Fruit fly (Drosophila melanogaster): ENCODE measurements around the gene TotB.

TotB gene

DNA sequence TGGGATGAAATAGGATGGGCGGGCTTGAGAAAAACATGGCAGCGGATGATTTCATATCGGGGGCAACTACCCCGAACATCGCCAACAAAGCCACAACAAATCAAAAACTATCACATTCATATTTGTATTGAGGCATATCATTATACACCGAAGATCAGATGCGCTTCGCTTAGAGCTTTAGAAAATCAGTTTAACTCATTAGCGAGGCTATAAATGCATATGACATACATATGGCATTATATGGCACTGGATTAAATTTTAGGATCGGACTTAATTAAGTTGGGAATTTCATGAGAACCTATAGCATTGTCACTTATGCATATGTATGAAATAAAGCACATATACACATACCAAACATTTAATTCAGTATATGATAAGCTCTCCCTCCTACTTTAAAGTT, 27.4 kb upstream of the TotB start:
- TF ChIP-seq noc (tag; optimal IDR thresholded peaks at IDR 0.05) = no peak

DNA sequence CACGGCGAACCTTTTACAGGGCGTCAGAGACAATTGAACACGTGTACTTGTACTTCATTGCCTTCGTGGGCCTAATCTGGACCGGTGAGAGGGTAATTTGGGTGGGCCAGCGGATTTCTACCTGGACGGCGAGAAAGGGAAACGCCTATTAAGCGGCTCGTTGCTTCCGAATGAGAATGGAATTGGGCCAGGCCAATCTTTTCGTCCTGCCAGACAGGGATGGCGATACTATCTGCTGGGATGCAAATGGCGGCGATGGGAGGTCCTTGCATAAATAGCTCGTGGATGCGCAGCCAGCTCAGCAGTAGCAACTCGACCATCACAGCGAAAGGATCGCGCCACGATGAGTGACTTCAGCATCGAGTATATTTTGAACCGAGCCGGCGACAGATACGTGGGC, 27.0 kb upstream of the TotB start, which contains the start of gene CG15696:
TSS of gene CG15696 (plus strand) at position 301 of the 400 bp plus-strand sequence.
- no peak for TF ChIP-seq noc (tag; optimal IDR thresholded peaks at IDR 0.05)

DNA sequence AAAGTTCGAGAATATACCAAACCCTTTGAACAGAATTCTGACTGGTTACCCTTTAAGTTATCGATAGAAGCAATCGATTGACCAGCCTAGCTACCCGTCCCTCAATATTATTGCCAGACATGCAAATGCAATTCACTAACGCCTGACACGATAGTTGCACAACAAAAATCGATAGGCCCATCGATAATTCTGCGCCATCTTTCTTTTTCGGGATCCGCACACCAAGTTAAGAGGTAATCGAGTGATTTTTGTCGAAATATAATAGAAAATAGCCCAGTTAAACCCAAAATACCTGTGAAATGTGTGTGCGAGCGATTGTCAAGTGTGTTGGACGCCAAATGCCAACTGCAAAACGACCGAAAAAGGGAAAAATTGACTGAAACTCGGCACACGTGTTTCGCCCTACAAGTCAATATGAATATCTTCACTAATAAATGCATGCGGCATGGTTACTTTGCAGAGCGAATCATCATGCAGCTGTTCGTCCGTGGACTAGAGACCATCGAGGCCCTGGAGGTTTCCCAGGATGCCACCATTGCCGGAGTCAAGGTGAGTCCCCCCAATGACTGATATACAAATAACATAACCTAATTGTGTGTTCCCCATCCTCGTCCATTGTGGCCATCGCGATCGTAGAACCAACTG, 23.2 kb upstream of the TotB start, which contains the start of gene RpS30:
TSS of gene RpS30 (plus strand) at position 122 of the 645 bp plus-strand sequence.
- peak; percentile 18 for TF ChIP-seq noc (tag; optimal IDR thresholded peaks at IDR 0.05)

dm6 chr3R:20859845-20860244, 13.9 kb upstream of the TotB start, which contains the start of gene Ir93a:
Ir93a (minus strand) TSS chr3R:20859945.
- TF ChIP-seq noc (tag; optimal IDR thresholded peaks at IDR 0.05) = no peak

DNA sequence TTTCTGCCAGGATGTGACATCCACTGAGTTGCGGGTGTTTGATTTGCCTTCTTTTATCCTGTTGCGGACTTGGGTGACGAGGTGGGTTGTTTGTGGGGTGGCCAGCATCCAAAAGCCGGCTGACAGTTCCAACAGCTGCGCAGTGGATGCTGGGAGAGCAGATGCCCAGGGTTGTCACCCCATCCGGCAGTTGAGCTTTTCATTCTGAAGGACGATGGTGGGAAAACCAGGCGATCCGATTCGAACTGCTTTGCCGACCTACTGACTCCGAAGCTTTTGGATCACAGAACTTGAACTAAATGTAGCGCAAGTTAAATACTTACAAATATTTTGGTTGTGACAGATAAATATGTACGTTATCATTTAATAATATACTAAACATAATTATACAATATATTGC, 7.5 kb upstream of the TotB start, which contains the start of gene KaiR1D:
TSS of gene KaiR1D (minus strand) at position 28 of the 400 bp plus-strand sequence.
- TF ChIP-seq noc (tag; optimal IDR thresholded peaks at IDR 0.05) = no peak

dm6 chr3R:20870736-20871135, 3.0 kb upstream of the TotB start, which contains the start of gene TotA:
TotA (plus strand) TSS chr3R:20871036.
- TF ChIP-seq noc (tag; optimal IDR thresholded peaks at IDR 0.05) = no peak

dm6 chr3R:20872688-20873087, 1.1 kb upstream of the TotB start, which contains the start of gene TotC:
TotC (plus strand) TSS chr3R:20872988.
- TF ChIP-seq noc (tag; optimal IDR thresholded peaks at IDR 0.05) = no peak

DNA sequence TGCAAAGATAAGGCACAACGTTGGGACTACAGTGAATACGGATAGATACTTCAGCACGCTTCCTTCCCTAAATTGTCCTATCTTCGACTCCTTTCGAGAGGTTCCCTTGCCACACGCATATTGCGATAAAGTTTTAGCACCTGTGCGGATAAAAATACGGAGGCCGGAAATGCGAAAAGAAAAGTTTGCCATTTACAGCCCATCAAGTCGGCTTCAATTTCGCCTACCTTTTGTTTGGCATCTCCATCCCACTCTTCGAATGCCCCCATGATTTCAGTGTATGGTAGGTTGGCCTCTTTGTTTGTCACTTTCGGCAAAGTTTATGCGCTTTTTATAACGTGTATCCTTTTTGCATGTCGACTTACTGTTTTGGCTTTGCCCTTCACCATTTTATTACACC, 2.9 kb downstream of the TotB start:
- TF ChIP-seq noc (tag; optimal IDR thresholded peaks at IDR 0.05) = no peak

- no peak for TF ChIP-seq noc (tag; optimal IDR thresholded peaks at IDR 0.05)
Measured at dm6 chr3R:20877436-20877835, 3.7 kb downstream of the TotB start, which contains the start of gene TotZ. TotZ (plus strand) TSS chr3R:20877736.

- TF ChIP-seq noc (tag; optimal IDR thresholded peaks at IDR 0.05) = no peak
Measured at dm6 chr3R:20890505-20890904, 16.8 kb downstream of the TotB start.

DNA sequence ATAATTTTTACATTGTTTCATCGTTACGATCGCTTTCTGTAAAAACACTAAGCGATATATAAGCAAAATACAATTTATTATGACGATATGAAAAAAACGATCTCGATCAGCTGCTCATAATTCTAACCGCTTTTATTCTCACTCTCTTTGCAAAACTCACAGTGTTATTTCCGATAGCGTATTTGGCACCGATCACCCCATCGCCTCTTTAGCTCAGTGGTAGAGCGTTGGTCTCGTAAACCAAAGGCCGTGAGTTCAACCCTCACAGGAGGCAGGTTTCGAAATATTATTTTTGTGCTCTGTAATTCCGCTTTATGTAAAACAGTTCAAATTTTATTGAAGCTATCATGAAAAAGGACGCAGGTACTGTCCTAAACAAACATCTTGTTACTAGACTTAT, 17.2 kb downstream of the TotB start:
- TF ChIP-seq noc (tag; optimal IDR thresholded peaks at IDR 0.05) = no peak

- TF ChIP-seq noc (tag; optimal IDR thresholded peaks at IDR 0.05) = no peak
Measured at dm6 chr3R:20891495-20891894, 17.8 kb downstream of the TotB start.

- TF ChIP-seq noc (tag; optimal IDR thresholded peaks at IDR 0.05) = no peak
Measured at dm6 chr3R:20897128-20897527, 23.4 kb downstream of the TotB start, which contains the start of gene Ktl. Ktl (minus strand) TSS chr3R:20897320.

DNA sequence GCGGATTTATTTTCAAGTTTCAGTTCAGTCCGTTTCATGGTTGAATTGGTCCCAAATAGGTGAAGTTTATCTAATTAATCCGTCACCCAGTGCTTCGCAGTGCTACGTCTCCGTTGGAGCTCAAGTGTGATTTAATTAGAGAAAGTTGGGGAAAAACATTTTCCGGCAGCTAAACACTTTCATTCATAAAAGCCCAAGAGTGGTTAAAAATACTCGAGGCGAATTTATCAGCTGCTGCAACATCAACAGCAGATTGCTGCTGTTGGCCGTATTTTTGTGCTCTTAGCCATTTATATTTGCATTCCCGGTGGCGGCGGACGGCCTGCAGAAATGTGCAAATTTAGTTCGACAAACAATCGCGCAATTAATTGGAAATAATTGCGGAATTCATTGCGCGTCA, 27.9 kb downstream of the TotB start, which contains the start of gene Grik:
TSS of gene Grik (plus strand) at position 301 of the 400 bp plus-strand sequence.
- no peak for TF ChIP-seq noc (tag; optimal IDR thresholded peaks at IDR 0.05)

DNA sequence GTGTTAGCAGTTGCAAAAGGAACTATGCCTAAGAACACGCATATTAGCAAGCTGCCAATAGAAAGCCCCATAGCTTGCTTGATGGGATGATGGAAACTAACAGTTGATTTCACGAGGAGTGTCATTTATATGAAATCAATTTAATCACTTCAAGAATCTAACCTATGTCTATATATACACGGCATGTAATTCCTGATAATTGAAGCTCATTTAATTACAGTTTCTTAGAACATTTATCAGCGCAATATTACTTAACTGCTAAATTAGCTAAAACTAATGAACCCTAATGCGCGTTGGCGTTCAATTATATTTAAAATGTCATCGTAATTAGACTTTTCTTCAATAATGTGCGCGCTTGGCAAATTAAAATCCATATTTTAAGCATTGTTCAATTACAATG, 31.7 kb downstream of the TotB start, which contains the start of gene TotX:
TSS of gene TotX (minus strand) at position 101 of the 400 bp plus-strand sequence.
- no peak for TF ChIP-seq noc (tag; optimal IDR thresholded peaks at IDR 0.05)

dm6 chr3R:20908641-20909040, 34.9 kb downstream of the TotB start:
- no peak for TF ChIP-seq noc (tag; optimal IDR thresholded peaks at IDR 0.05)

DNA sequence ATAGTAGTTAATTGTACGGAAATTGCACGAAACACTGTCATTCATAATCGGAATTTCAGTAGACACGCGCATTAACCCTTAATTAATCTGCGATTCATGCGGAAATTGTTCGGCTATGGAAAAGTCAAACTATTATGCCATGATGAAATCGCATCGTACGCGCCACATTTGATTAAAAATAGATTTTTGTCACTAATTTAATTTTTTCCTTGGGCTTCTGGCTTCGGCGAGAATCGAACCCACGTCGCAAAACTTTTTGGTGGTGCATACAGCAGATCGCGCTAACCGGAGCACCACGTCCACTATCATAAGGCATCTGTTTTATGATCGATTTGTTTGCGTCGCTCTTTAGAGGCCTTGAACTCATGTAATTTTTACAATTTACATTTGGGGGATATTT, 39.0 kb downstream of the TotB start:
- TF ChIP-seq noc (tag; optimal IDR thresholded peaks at IDR 0.05) = no peak

Measured in whole organism, larva.